Fruit fly (Drosophila melanogaster) whole organism, prepupa: ENCODE data around the gene frj.
A peak's percentile ranks its signal among the peaks of the same experiment; 100 is the strongest.

Experiments
- CG1621 ChIP-seq: fragments of 200-800 bp; sonication (Bioruptor generic); optimal IDR thresholded peaks from 3 replicates; lab custom pipeline; 2018; ENCODE audit warnings: missing biosample characterization, mild to moderate bottlenecking, missing genetic modification characterization
- CG8319 ChIP-seq: fragments of 200-800 bp; sonication (Bioruptor generic); optimal IDR thresholded peaks from 3 replicates; lab custom pipeline; 2016; ENCODE audit warnings: missing biosample characterization, missing genetic modification characterization
- CG8632 ChIP-seq: fragments of 200-800 bp; sonication (Bioruptor generic); optimal IDR thresholded peaks from 3 replicates; lab custom pipeline; 2016; ENCODE audit warnings: missing biosample characterization, missing genetic modification characterization
- Sox102F ChIP-seq: fragments of 200-800 bp; sonication (Bioruptor generic); optimal IDR thresholded peaks from 2 replicates; lab custom pipeline; 2016; ENCODE audit warnings: missing biosample characterization, mild to moderate bottlenecking, missing genetic modification characterization
- cyc ChIP-seq: fragments of 200-800 bp; sonication (Bioruptor generic); optimal IDR thresholded peaks from 3 replicates; lab custom pipeline; 2016; ENCODE audit warnings: missing biosample characterization, missing genetic modification characterization
- esn ChIP-seq: fragments of 200-800 bp; sonication (Bioruptor generic); optimal IDR thresholded peaks from 2 replicates; lab custom pipeline; 2016; ENCODE audit warnings: missing biosample characterization, mild to moderate bottlenecking, missing genetic modification characterization, moderate library complexity

DNA sequence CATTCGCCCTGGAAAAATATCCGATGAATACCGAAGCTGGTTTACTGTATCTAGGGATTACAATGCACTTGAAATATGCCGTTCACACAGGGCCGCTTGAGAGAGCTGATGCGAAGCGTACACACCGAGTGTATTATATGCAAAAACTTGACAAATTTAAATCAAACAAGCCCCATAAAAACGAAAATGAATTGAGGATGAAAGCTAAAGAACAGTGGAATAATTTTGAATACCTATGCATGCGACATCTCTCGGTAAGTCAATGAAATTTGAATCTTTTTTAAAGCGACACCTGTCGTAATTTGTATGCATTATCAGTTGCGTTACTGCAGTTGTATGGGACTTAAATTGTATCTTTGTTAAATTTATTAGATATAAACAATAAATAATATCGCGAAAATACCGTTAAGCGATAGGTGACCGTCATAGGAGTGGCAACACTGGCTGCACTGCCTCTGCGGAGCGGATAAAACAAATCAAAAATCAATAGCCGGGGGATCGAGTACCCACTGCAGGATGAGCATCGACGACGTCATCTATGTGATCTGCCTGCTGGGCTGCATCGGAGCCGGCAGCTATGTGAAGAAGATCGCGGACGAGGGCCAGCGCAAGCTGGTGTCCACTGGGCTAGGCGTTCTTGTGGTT lies at the start of gene frj:
- TF ChIP-seq CG8319 (GFP tag; lab: Kevin White, UChicago): peak; percentile 7
- TF ChIP-seq esn (GFP tag; lab: Kevin White, UChicago): peak; percentile 59
- no peak for TF ChIP-seq Sox102F (GFP tag; lab: Kevin White, UChicago)
- TF ChIP-seq CG8632 (GFP tag; lab: Kevin White, UChicago): peak; percentile 10
- no peak for TF ChIP-seq CG1621 (tag; lab: Kevin White, UChicago)
- peak; percentile 73 for TF ChIP-seq cyc (GFP tag; lab: Kevin White, UChicago)
